Fruit fly (Drosophila melanogaster) whole organism, embryonic: ENCODE data around the gene arg.

Source experiments
- Awh ChIP-seq: fragments of 200-800 bp; sonication (Bioruptor generic); IDR thresholded peaks from 2 replicates; pipeline ENCODE4, ENCODE4 v1.3.6; 2022; ENCODE audit warnings: missing biosample characterization, missing genetic modification characterization
- Bgb ChIP-seq: fragments of 200-800 bp; sonication (Bioruptor generic); IDR thresholded peaks from 2 replicates; pipeline ENCODE4 v1.3.6; 2022; ENCODE audit warnings: missing biosample characterization, missing genetic modification characterization; ENCODE audit not compliant: partially characterized antibody
- CG1024 ChIP-seq: fragments of 200-800 bp; sonication (Bioruptor generic); IDR thresholded peaks from 2 replicates; pipeline ENCODE4 v1.3.6; 2022; ENCODE audit warnings: missing biosample characterization, missing genetic modification characterization
- CG10267 ChIP-seq: fragments of 200-800 bp; sonication (Bioruptor generic); optimal IDR thresholded peaks from 2 replicates; lab custom pipeline; 2018; ENCODE audit warnings: missing biosample characterization, mild to moderate bottlenecking, missing genetic modification characterization, moderate library complexity
- CG11398 ChIP-seq: fragments of 200-800 bp; sonication (Bioruptor generic); optimal IDR thresholded peaks from 2 replicates; lab custom pipeline; 2016; ENCODE audit warnings: missing biosample characterization, missing genetic modification characterization
- CG12942 ChIP-seq: fragments of 200-800 bp; sonication (Bioruptor generic); optimal IDR thresholded peaks from 3 replicates; lab custom pipeline; 2016; ENCODE audit warnings: missing biosample characterization, missing genetic modification characterization
- CG14667 ChIP-seq: fragments of 200-800 bp; sonication (Bioruptor generic); IDR thresholded peaks from 2 replicates; pipeline ENCODE4 v1.3.6; 2022; ENCODE audit warnings: missing biosample characterization, missing genetic modification characterization
- CG15011 ChIP-seq: fragments of 200-800 bp; sonication (Bioruptor generic); optimal IDR thresholded peaks from 3 replicates; lab custom pipeline; 2018; ENCODE audit warnings: missing biosample characterization, mild to moderate bottlenecking, missing genetic modification characterization
- CG1647 ChIP-seq: fragments of 200-800 bp; sonication (Bioruptor generic); optimal IDR thresholded peaks from 3 replicates; lab custom pipeline; 2016; ENCODE audit warnings: missing biosample characterization, missing genetic modification characterization
- CG17802 ChIP-seq: fragments of 200-800 bp; sonication (Bioruptor generic); optimal IDR thresholded peaks from 2 replicates; lab custom pipeline; 2018; ENCODE audit warnings: missing biosample characterization, mild to moderate bottlenecking, missing genetic modification characterization, moderate library complexity
- CG1792 ChIP-seq: fragments of 200-800 bp; sonication (Bioruptor generic); optimal IDR thresholded peaks from 2 replicates; lab custom pipeline; 2016; ENCODE audit warnings: missing biosample characterization, missing genetic modification characterization
- CG43689 ChIP-seq: fragments of 200-800 bp; sonication (Bioruptor generic); IDR thresholded peaks from 2 replicates; pipeline ENCODE4 v1.3.6; 2022; ENCODE audit warnings: missing biosample characterization, missing genetic modification characterization
- CG4854 ChIP-seq: fragments of 200-800 bp; sonication (Bioruptor generic); optimal IDR thresholded peaks from 2 replicates; lab custom pipeline; 2016; ENCODE audit warnings: missing biosample characterization, missing genetic modification characterization, inconsistent platforms
- CG6689 ChIP-seq: fragments of 200-800 bp; sonication (Bioruptor generic); IDR thresholded peaks from 2 replicates; pipeline ENCODE4 v1.3.6; 2022; ENCODE audit warnings: missing biosample characterization, missing genetic modification characterization
- CG6765 ChIP-seq: fragments of 200-800 bp; sonication (Bioruptor generic); optimal IDR thresholded peaks from 3 replicates; lab custom pipeline; 2017; ENCODE audit warnings: missing biosample characterization, mild to moderate bottlenecking, missing genetic modification characterization
- CG8290 ChIP-seq, 3 experiments: fragments of 200-800 bp; sonication (Bioruptor generic); optimal IDR thresholded peaks; 2 replicates each; lab custom pipeline; 2016 to 2019; ENCODE audit warnings: missing biosample characterization in 3 of 3, missing genetic modification characterization in 3 of 3, mild to moderate bottlenecking in 2 of 3, moderate library complexity in 1 of 3
- Dek ChIP-seq: fragments of 200-800 bp; sonication (Bioruptor generic); optimal IDR thresholded peaks from 3 replicates; lab custom pipeline; 2019; ENCODE audit warnings: missing biosample characterization, mild to moderate bottlenecking, missing genetic modification characterization, moderate library complexity
- Dref ChIP-seq: fragments of 200-800 bp; sonication (Bioruptor generic); IDR thresholded peaks from 2 replicates; pipeline ENCODE4 v1.3.6; 2022; ENCODE audit warnings: missing biosample characterization, missing genetic modification characterization
- E2f2 ChIP-seq: fragments of 200-800 bp; sonication (Bioruptor generic); IDR thresholded peaks from 2 replicates; pipeline ENCODE4 v1.3.6; 2022; ENCODE audit warnings: missing biosample characterization, missing genetic modification characterization
- Eip74EF ChIP-seq, 2 experiments: fragments of 200-800 bp in 1 of 2; fragments of >200 bp in 1 of 2; sonication (Bioruptor generic) in 1 of 2; optimal IDR thresholded peaks; 2 replicates each; lab custom pipeline; 2017 to 2019; ENCODE audit warnings: missing biosample characterization in 2 of 2, missing genetic modification characterization in 2 of 2, mild to moderate bottlenecking in 1 of 2, moderate library complexity in 1 of 2
- HmgZ ChIP-seq: fragments of 200-800 bp; sonication (Bioruptor generic); optimal IDR thresholded peaks from 2 replicates; lab custom pipeline; 2018; ENCODE audit warnings: missing biosample characterization, mild to moderate bottlenecking, missing genetic modification characterization
- MBD-R2 ChIP-seq: fragments of 200-800 bp; sonication (Bioruptor generic); IDR thresholded peaks from 2 replicates; pipeline ENCODE4 v1.3.6; 2022; ENCODE audit warnings: missing biosample characterization, missing genetic modification characterization
- Mrtf ChIP-seq: fragments of 200-800 bp; sonication (Bioruptor generic); IDR thresholded peaks from 3 replicates; pipeline ENCODE4 v1.3.6; 2022; ENCODE audit warnings: missing biosample characterization, missing genetic modification characterization
- Opbp ChIP-seq: fragments of 200-800 bp; sonication (Bioruptor generic); IDR thresholded peaks from 3 replicates; pipeline ENCODE4 v1.3.6; 2022; ENCODE audit warnings: missing biosample characterization, missing genetic modification characterization; ENCODE audit not compliant: partially characterized antibody
- Scr ChIP-seq: fragments of 200-800 bp; sonication (Bioruptor generic); IDR thresholded peaks from 2 replicates; pipeline ENCODE4 v1.3.6; 2022; ENCODE audit warnings: missing biosample characterization, missing genetic modification characterization; ENCODE audit not compliant: partially characterized antibody
- Sox102F ChIP-seq: fragments of 200-800 bp; sonication (Bioruptor generic); optimal IDR thresholded peaks from 2 replicates; lab custom pipeline; 2018; ENCODE audit warnings: missing biosample characterization, mild to moderate bottlenecking, missing genetic modification characterization, moderate library complexity
- Sry-β ChIP-seq: fragments of 200-800 bp; sonication (Bioruptor generic); optimal IDR thresholded peaks from 2 replicates; lab custom pipeline; 2018; ENCODE audit warnings: missing biosample characterization, mild to moderate bottlenecking, missing genetic modification characterization, moderate library complexity
- Sry-δ ChIP-seq: fragments of 200-800 bp; sonication (Bioruptor generic); optimal IDR thresholded peaks from 2 replicates; lab custom pipeline; 2016; ENCODE audit warnings: missing biosample characterization, missing genetic modification characterization
- YL-1 ChIP-seq: fragments of 200-800 bp; sonication (Bioruptor generic); optimal IDR thresholded peaks from 3 replicates; lab custom pipeline; 2017; ENCODE audit warnings: missing biosample characterization, mild to moderate bottlenecking, missing genetic modification characterization
- amos ChIP-seq: fragments of 200-800 bp; sonication (Bioruptor generic); IDR thresholded peaks from 2 replicates; pipeline ENCODE4 v1.3.6; 2022; ENCODE audit warnings: missing biosample characterization, missing genetic modification characterization; ENCODE audit not compliant: partially characterized antibody
- croc ChIP-seq: fragments of 200-800 bp; sonication (Bioruptor generic); conservative IDR thresholded peaks from 3 replicates; pipeline ENCODE4 v1.3.6; 2022; ENCODE audit warnings: missing biosample characterization, missing genetic modification characterization
- crp ChIP-seq, 2 experiments: fragments of 200-800 bp; sonication (Bioruptor generic); optimal IDR thresholded peaks; 2 replicates in 1 of 2; 3 replicates in 1 of 2; lab custom pipeline; 2017; ENCODE audit warnings: missing biosample characterization in 2 of 2, missing genetic modification characterization in 2 of 2, mild to moderate bottlenecking in 1 of 2, moderate library complexity in 1 of 2
- fu2 ChIP-seq: fragments of 200-800 bp; sonication (Bioruptor generic); optimal IDR thresholded peaks from 2 replicates; lab custom pipeline; 2016; ENCODE audit warnings: missing biosample characterization, missing genetic modification characterization
- gro ChIP-seq: fragments of 200-800 bp; sonication (Bioruptor generic); optimal IDR thresholded peaks from 2 replicates; lab custom pipeline; 2016; ENCODE audit warnings: missing biosample characterization, missing genetic modification characterization
- hkb ChIP-seq, 2 experiments: fragments of 200-800 bp in 1 of 2; fragments of >200 bp in 1 of 2; sonication (Bioruptor generic) in 1 of 2; IDR thresholded peaks in 1 of 2; optimal IDR thresholded peaks in 1 of 2; 2 replicates each; pipeline versions ENCODE4 v1.3.6 to Lab custom; 2017 to 2022; ENCODE audit warnings: missing biosample characterization in 1 of 2, missing genetic modification characterization in 1 of 2
- jumu ChIP-seq: fragments of 200-800 bp; sonication (Bioruptor generic); optimal IDR thresholded peaks from 3 replicates; lab custom pipeline; 2016; ENCODE audit warnings: missing biosample characterization, missing genetic modification characterization
- lab ChIP-seq: fragments of 200-800 bp; sonication (Bioruptor generic); optimal IDR thresholded peaks from 3 replicates; lab custom pipeline; 2017; ENCODE audit warnings: missing biosample characterization, missing genetic modification characterization, mild to moderate bottlenecking, moderate library complexity, missing genetic modification reagents
- nmo ChIP-seq: fragments of 200-800 bp; sonication (Bioruptor generic); optimal IDR thresholded peaks from 2 replicates; lab custom pipeline; 2018; ENCODE audit warnings: missing biosample characterization, mild to moderate bottlenecking, missing genetic modification characterization, moderate library complexity
- nom ChIP-seq: fragments of 200-800 bp; sonication (Bioruptor generic); optimal IDR thresholded peaks from 2 replicates; lab custom pipeline; 2017; ENCODE audit warnings: missing biosample characterization, missing genetic modification characterization, mild to moderate bottlenecking, moderate library complexity, missing genetic modification reagents
- phol ChIP-seq: fragments of 200-800 bp; sonication (Bioruptor generic); optimal IDR thresholded peaks from 3 replicates; lab custom pipeline; 2018; ENCODE audit warnings: missing biosample characterization, mild to moderate bottlenecking, missing genetic modification characterization, moderate library complexity
- schlank ChIP-seq: fragments of 200-800 bp; sonication (Bioruptor generic); optimal IDR thresholded peaks from 2 replicates; lab custom pipeline; 2018; ENCODE audit warnings: missing biosample characterization, mild to moderate bottlenecking, missing genetic modification characterization
- scrt ChIP-seq: fragments of 200-800 bp; sonication (Bioruptor generic); optimal IDR thresholded peaks from 2 replicates; lab custom pipeline; 2018; ENCODE audit warnings: missing biosample characterization, mild to moderate bottlenecking, missing genetic modification characterization, moderate library complexity
- slbo ChIP-seq: fragments of 200-800 bp; sonication (Bioruptor generic); IDR thresholded peaks from 2 replicates; pipeline ENCODE4 v1.3.6; 2022; ENCODE audit warnings: missing biosample characterization, missing genetic modification characterization
- stwl ChIP-seq: fragments of 200-800 bp; sonication (Bioruptor generic); optimal IDR thresholded peaks from 3 replicates; lab custom pipeline; 2018; ENCODE audit warnings: missing biosample characterization, mild to moderate bottlenecking, missing genetic modification characterization, moderate library complexity
- unc-4 ChIP-seq: fragments of 200-800 bp; sonication (Bioruptor generic); IDR thresholded peaks from 2 replicates; pipeline ENCODE4 v1.3.6; 2022; ENCODE audit warnings: missing biosample characterization, missing genetic modification characterization; ENCODE audit not compliant: partially characterized antibody

Gene arg

DNA sequence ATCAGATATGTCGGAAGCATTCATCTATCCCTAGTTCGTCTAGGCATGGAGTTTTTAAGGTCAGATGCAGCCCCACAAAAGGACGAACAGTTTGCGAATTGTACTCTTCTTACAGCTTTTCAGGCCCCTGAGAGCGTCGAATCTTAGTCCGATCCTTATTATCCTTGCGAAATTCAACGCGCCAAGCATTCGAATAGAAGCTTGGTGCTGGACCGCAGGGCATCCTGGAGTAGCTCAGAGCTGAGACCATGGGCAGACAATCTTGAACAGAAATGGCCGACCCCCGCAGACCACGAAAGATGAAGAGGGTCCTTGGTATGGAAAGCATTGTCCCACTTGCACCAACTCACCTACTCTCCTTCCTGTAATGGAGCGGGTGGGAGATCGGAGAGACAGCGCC lies 30.5 kb upstream of the arg start, which contains the start of gene CG32817:
Gene CG32817, plus strand, starts transcription at position 301 of the 400 bp plus-strand sequence.
- TF ChIP-seq CG4854 (GFP tag; lab: Kevin White, UChicago) = no peak
- no peak for TF ChIP-seq hkb (optimal IDR thresholded peaks at IDR 0.05; lab: Kevin White, UChicago)
- TF ChIP-seq hkb (GFP tag; IDR thresholded peaks at IDR 0.05; lab: Robert Waterston, UW) = no peak
- TF ChIP-seq schlank = no peak
- TF ChIP-seq Eip74EF (GFP tag; optimal IDR thresholded peaks at IDR 0.05; lab: Kevin White, UChicago) = no peak
- TF ChIP-seq Dek = no peak
- TF ChIP-seq CG43689 (GFP tag; lab: Robert Waterston, UW) = no peak
- no peak for TF ChIP-seq Mrtf (GFP tag; lab: Robert Waterston, UW)
- no peak for TF ChIP-seq croc (GFP tag; lab: Robert Waterston, UW)
- TF ChIP-seq CG15011 (GFP tag; lab: Kevin White, UChicago) = no peak
- TF ChIP-seq CG12942 (GFP tag; lab: Kevin White, UChicago) = no peak

DNA sequence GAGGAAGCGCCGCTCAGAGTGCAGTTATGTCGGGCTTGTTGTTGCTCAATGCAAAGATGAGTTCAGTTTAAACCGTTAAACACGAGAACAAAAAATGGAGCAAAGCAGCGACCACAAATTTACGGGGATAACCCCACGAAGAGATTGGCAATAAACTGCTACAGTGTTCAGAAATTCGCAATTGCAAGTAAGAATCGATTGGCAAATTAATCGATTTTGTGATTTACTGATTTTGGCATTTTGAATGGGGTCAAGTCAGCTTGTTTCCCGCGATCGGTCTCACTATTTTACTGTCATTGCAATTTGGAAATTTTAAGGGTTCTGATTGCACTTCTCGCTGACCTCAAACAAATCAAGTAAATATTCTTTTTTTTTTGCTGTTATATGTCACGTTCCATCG lies 27.6 kb upstream of the arg start, which contains the start of gene CG3176:
Gene CG3176, plus strand, starts transcription at position 221 of the 400 bp plus-strand sequence.
- TF ChIP-seq MBD-R2 (GFP tag; lab: Robert Waterston, UW) (peak; percentile 44; the same call in 1 of the 2 replicates), Dref (peak; percentile 61), amos (GFP tag; lab: Robert Waterston, UW) (0 out of 2 replicates have a peak, but pooled peaks have one; percentile 11), Bgb (0 out of 2 replicates have a peak, but pooled peaks have one; percentile 18)

DNA sequence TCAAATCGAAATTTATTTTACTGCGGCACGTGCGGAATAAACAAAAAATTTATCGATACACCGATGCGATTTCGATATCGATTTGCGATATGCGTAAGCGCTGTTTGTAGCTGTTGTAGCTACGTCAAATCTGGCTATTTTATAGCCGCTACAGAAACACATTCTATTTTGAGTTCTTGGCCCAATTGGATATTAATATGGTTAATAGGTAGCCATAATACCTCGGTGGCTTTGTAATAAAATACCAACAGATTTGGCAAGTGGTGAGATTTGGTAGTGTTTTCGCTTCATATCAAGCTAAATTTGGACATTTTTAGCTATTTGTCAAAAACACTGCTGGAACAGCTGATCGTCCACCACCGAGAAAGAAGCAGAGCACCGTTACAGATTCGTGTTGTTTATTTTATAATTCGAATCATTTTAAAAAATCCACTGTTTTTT lies 21.7 kb upstream of the arg start, which contains the start of the genes CG18273 and CG3156:
Gene CG18273, minus strand, starts transcription at position 65 of the 441 bp plus-strand sequence.
Gene CG3156, plus strand, starts transcription at position 362 of the 441 bp plus-strand sequence.
- TF ChIP-seq scrt (no peak), lab (no peak), E2f2 (GFP tag; lab: Robert Waterston, UW) (peak; percentile 23; the same call in 1 of the 2 replicates), Sox102F (GFP tag; lab: Kevin White, UChicago) (no peak), CG6765 (no peak), MBD-R2 (GFP tag; lab: Robert Waterston, UW) (peak; percentile 70), CG1792 (GFP tag; lab: Kevin White, UChicago) (peak; percentile 46), CG17802 (tag; lab: Kevin White, UChicago) (peak; percentile 70), CG6689 (GFP tag; lab: Robert Waterston, UW) (0 out of 2 replicates have a peak, but pooled peaks have one; percentile 7), jumu (GFP tag; lab: Kevin White, UChicago) (peak; percentile 1), Sry-β (GFP tag; lab: Kevin White, UChicago) (peak; percentile 94), Scr (GFP tag; lab: Robert Waterston, UW) (peak; percentile 57), CG10267 (tag; lab: Kevin White, UChicago) (peak; percentile 60), Opbp (peak; percentile 60; the same call in 1 of the 3 replicates), Awh (GFP tag; lab: Robert Waterston, UW) (no peak), nmo (GFP tag; lab: Kevin White, UChicago) (peak; percentile 65), CG1647 (GFP tag; lab: Kevin White, UChicago) (no peak), CG1024 (GFP tag; lab: Robert Waterston, UW) (no peak), nom (GFP tag; lab: Kevin White, UChicago) (no peak), CG14667 (GFP tag; lab: Robert Waterston, UW) (no peak), Sry-δ (GFP tag; lab: Kevin White, UChicago) (peak; percentile 75), YL-1 (GFP tag; lab: Kevin White, UChicago) (peak; percentile 52), gro (GFP tag; lab: Kevin White, UChicago) (peak; percentile 45), crp (GFP tag; optimal IDR thresholded peaks at IDR 0.05; lab: Kevin White, UChicago) (peak; percentile 40 to 91), CG8290 (GFP tag; optimal IDR thresholded peaks at IDR 0.05; lab: Kevin White, UChicago) (no peak), CG8290 (tag; optimal IDR thresholded peaks at IDR 0.05; lab: Kevin White, UChicago) (no peak), stwl (tag; lab: Kevin White, UChicago) (peak; percentile 44), HmgZ (peak; percentile 67), unc-4 (peak; percentile 57; the same call in 1 of the 2 replicates), phol (tag; lab: Kevin White, UChicago) (peak; percentile 59), slbo (GFP tag; lab: Robert Waterston, UW) (peak; percentile 20; the same call in 1 of the 2 replicates), fu2 (no peak), CG11398 (GFP tag; lab: Kevin White, UChicago) (peak; percentile 15)
